Worm (Caenorhabditis elegans) whole organism, L2 larva: ENCODE measurements around the gene spp-2.

Source experiments
- C34F6.9 ChIP-seq: fragments of 150-350 bp; optimal IDR thresholded peaks from 2 replicates; lab custom pipeline; 2014; ENCODE audit warnings: missing biosample characterization, missing genetic modification characterization
- F13H6.1 ChIP-seq: sonication (generic microtip); optimal IDR thresholded peaks from 2 replicates; lab custom pipeline; 2016; ENCODE audit warnings: missing genetic modification characterization, missing compliant biosample characterization
- R02D3.7 ChIP-seq: fragments of 150-350 bp; optimal IDR thresholded peaks from 2 replicates; lab custom pipeline; 2014; ENCODE audit warnings: missing biosample characterization, missing genetic modification characterization
- Y55F3AM.14 ChIP-seq: fragments of 200-800 bp; sonication (Bioruptor generic); optimal IDR thresholded peaks from 2 replicates; lab custom pipeline; 2018; ENCODE audit warnings: mild to moderate bottlenecking, missing genetic modification characterization, missing compliant biosample characterization
- ZK546.5 ChIP-seq: sonication (generic microtip); optimal IDR thresholded peaks from 2 replicates; lab custom pipeline; 2017; ENCODE audit warnings: missing biosample characterization, missing genetic modification characterization
- alr-1 ChIP-seq: fragments of 150-350 bp; optimal IDR thresholded peaks from 2 replicates; lab custom pipeline; 2014; ENCODE audit warnings: missing biosample characterization, missing genetic modification characterization
- aly-2 ChIP-seq: fragments of 150-350 bp; optimal IDR thresholded peaks from 2 replicates; lab custom pipeline; 2014; ENCODE audit warnings: missing biosample characterization, missing genetic modification characterization
- ama-1 ChIP-seq: fragments of 150-350 bp; optimal IDR thresholded peaks from 2 replicates; lab custom pipeline; 2018; ENCODE audit warnings: inconsistent platforms
- blmp-1 ChIP-seq: sonication (generic microtip); optimal IDR thresholded peaks from 2 replicates; lab custom pipeline; 2017; ENCODE audit warnings: missing genetic modification characterization, mild to moderate bottlenecking, missing compliant biosample characterization, antibody characterized with exemption, moderate library complexity; ENCODE audit not compliant: insufficient read depth
- ceh-16 ChIP-seq: fragments of 150-350 bp; optimal IDR thresholded peaks from 2 replicates; lab custom pipeline; 2014; ENCODE audit warnings: missing biosample characterization, missing genetic modification characterization
- ceh-82 ChIP-seq: fragments of 150-350 bp; optimal IDR thresholded peaks from 2 replicates; lab custom pipeline; 2014; ENCODE audit warnings: missing biosample characterization, missing genetic modification characterization
- crh-2 ChIP-seq: sonication (generic microtip); optimal IDR thresholded peaks from 2 replicates; lab custom pipeline; 2017; ENCODE audit warnings: missing biosample characterization, missing genetic modification characterization
- dmd-4 ChIP-seq: sonication (generic microtip); optimal IDR thresholded peaks from 2 replicates; lab custom pipeline; 2017; ENCODE audit warnings: missing biosample characterization, missing genetic modification characterization
- egl-27 ChIP-seq: sonication (generic microtip); optimal IDR thresholded peaks from 3 replicates; lab custom pipeline; 2017; ENCODE audit warnings: missing biosample characterization, missing genetic modification reagents, missing genetic modification characterization
- elt-1 ChIP-seq: fragments of 150-350 bp; optimal IDR thresholded peaks from 2 replicates; lab custom pipeline; 2014; ENCODE audit warnings: missing biosample characterization, missing genetic modification characterization
- elt-3 ChIP-seq: sonication (generic microtip); optimal IDR thresholded peaks from 2 replicates; lab custom pipeline; 2017; ENCODE audit warnings: missing biosample characterization, missing genetic modification characterization
- fos-1 ChIP-seq: fragments of 150-350 bp; optimal IDR thresholded peaks from 2 replicates; lab custom pipeline; 2014; ENCODE audit warnings: missing biosample characterization, missing genetic modification characterization
- gmeb-1 ChIP-seq: fragments of 150-350 bp; optimal IDR thresholded peaks from 2 replicates; lab custom pipeline; 2014; ENCODE audit warnings: missing biosample characterization, missing genetic modification characterization
- lin-11 ChIP-seq: fragments of 150-350 bp; sonication (generic microtip); optimal IDR thresholded peaks from 2 replicates; lab custom pipeline; 2014; ENCODE audit warnings: missing biosample characterization, missing genetic modification characterization, inconsistent platforms, mixed read lengths
- lin-13 ChIP-seq: fragments of 150-350 bp; optimal IDR thresholded peaks from 2 replicates; lab custom pipeline; 2014; ENCODE audit warnings: missing biosample characterization, missing genetic modification reagents, missing genetic modification characterization
- lin-39 ChIP-seq: fragments of 150-350 bp; optimal IDR thresholded peaks from 2 replicates; lab custom pipeline; 2014; ENCODE audit warnings: missing biosample characterization, missing genetic modification reagents, missing genetic modification characterization
- lsy-2 ChIP-seq, 2 experiments: fragments of 150-350 bp in 1 of 2; sonication (generic microtip) in 1 of 2; optimal IDR thresholded peaks; 2 replicates each; lab custom pipeline; 2014 to 2017; ENCODE audit warnings: missing biosample characterization in 2 of 2, missing genetic modification characterization in 2 of 2
- mab-5 ChIP-seq: fragments of 150-350 bp; optimal IDR thresholded peaks from 2 replicates; lab custom pipeline; 2014; ENCODE audit warnings: missing biosample characterization, missing genetic modification characterization
- mbf-1 ChIP-seq: sonication (generic microtip); optimal IDR thresholded peaks from 2 replicates; lab custom pipeline; 2017; ENCODE audit warnings: missing biosample characterization, missing genetic modification characterization
- mdl-1 ChIP-seq, 2 experiments: fragments of 150-350 bp in 1 of 2; sonication (generic microtip) in 1 of 2; optimal IDR thresholded peaks; 2 replicates each; lab custom pipeline; 2017; ENCODE audit warnings: missing biosample characterization in 2 of 2, missing genetic modification characterization in 2 of 2
- nhr-10 ChIP-seq: sonication (generic microtip); optimal IDR thresholded peaks from 2 replicates; lab custom pipeline; 2017; ENCODE audit warnings: missing biosample characterization, missing genetic modification characterization
- nhr-12 ChIP-seq: fragments of 150-350 bp; optimal IDR thresholded peaks from 2 replicates; lab custom pipeline; 2014; ENCODE audit warnings: missing biosample characterization, missing genetic modification characterization
- nhr-129 ChIP-seq: fragments of 150-350 bp; optimal IDR thresholded peaks from 2 replicates; lab custom pipeline; 2014; ENCODE audit warnings: missing biosample characterization, missing genetic modification characterization
- nhr-23 ChIP-seq: fragments of 150-350 bp; optimal IDR thresholded peaks from 2 replicates; lab custom pipeline; 2014; ENCODE audit warnings: missing biosample characterization, missing genetic modification reagents, missing genetic modification characterization
- nhr-237 ChIP-seq: fragments of 150-350 bp; optimal IDR thresholded peaks from 2 replicates; lab custom pipeline; 2014; ENCODE audit warnings: missing biosample characterization, missing genetic modification characterization
- nhr-25 ChIP-seq: fragments of 150-350 bp; sonication (generic microtip); optimal IDR thresholded peaks from 3 replicates; lab custom pipeline; 2014; ENCODE audit warnings: missing biosample characterization, missing genetic modification characterization
- nhr-6 ChIP-seq: fragments of 150-350 bp; optimal IDR thresholded peaks from 2 replicates; lab custom pipeline; 2014; ENCODE audit warnings: missing biosample characterization, missing genetic modification characterization
- nhr-77 ChIP-seq: fragments of 150-350 bp; optimal IDR thresholded peaks from 2 replicates; lab custom pipeline; 2014; ENCODE audit warnings: missing biosample characterization, missing genetic modification characterization
- peb-1 ChIP-seq: fragments of 150-350 bp; optimal IDR thresholded peaks from 2 replicates; lab custom pipeline; 2014; ENCODE audit warnings: missing biosample characterization, missing genetic modification characterization
- sem-4 ChIP-seq: fragments of 150-350 bp; optimal IDR thresholded peaks from 2 replicates; lab custom pipeline; 2014; ENCODE audit warnings: missing biosample characterization, missing genetic modification reagents, missing genetic modification characterization
- skn-1 ChIP-seq: sonication (generic microtip); optimal IDR thresholded peaks from 2 replicates; lab custom pipeline; 2017; ENCODE audit warnings: missing biosample characterization, missing genetic modification characterization
- sma-3 ChIP-seq: sonication (generic microtip); optimal IDR thresholded peaks from 2 replicates; lab custom pipeline; 2016; ENCODE audit warnings: missing genetic modification reagents, missing genetic modification characterization, missing compliant biosample characterization
- snpc-4 ChIP-seq: fragments of 150-350 bp; optimal IDR thresholded peaks from 2 replicates; lab custom pipeline; 2014; ENCODE audit warnings: missing biosample characterization, missing genetic modification characterization
- unc-62 ChIP-seq: fragments of 150-350 bp; optimal IDR thresholded peaks from 2 replicates; lab custom pipeline; 2014; ENCODE audit warnings: missing biosample characterization, missing genetic modification reagents, missing genetic modification characterization
- zag-1 ChIP-seq: fragments of 150-350 bp; optimal IDR thresholded peaks from 2 replicates; lab custom pipeline; 2014; ENCODE audit warnings: missing biosample characterization, missing genetic modification characterization
- ztf-1 ChIP-seq: fragments of 200-800 bp; sonication (Bioruptor generic); conservative IDR thresholded peaks from 2 replicates; pipeline ENCODE4 v1.3.6; 2022; ENCODE audit warnings: missing genetic modification characterization, missing compliant biosample characterization
- ztf-11 ChIP-seq: sonication (generic microtip); optimal IDR thresholded peaks from 2 replicates; lab custom pipeline; 2017; ENCODE audit warnings: missing biosample characterization, missing genetic modification characterization
- ztf-4 ChIP-seq: fragments of 150-350 bp; optimal IDR thresholded peaks from 2 replicates; lab custom pipeline; 2014; ENCODE audit warnings: missing biosample characterization, missing genetic modification characterization

The spp-2 gene

ce11 chrX:7313236-7313635 lies 3.4 kb downstream of the spp-2 start:
- TF ChIP-seq elt-3 (tag; lab: Kevin White, UChicago): no peak
- no peak for TF ChIP-seq ceh-16
- no peak for TF ChIP-seq nhr-129 (tag; lab: Kevin White, UChicago)
- TF ChIP-seq Y55F3AM.14 (GFP tag; lab: Kevin White, UChicago): no peak
- TF ChIP-seq gmeb-1: no peak
- TF ChIP-seq ztf-11 (tag; lab: Kevin White, UChicago): no peak
- TF ChIP-seq ztf-4 (tag; lab: Kevin White, UChicago): no peak
- TF ChIP-seq F13H6.1 (tag; lab: Kevin White, UChicago): no peak
- TF ChIP-seq fos-1: no peak
- TF ChIP-seq snpc-4 (tag; lab: Kevin White, UChicago): no peak
- TF ChIP-seq dmd-4 (tag; lab: Kevin White, UChicago): no peak
- no peak for TF ChIP-seq nhr-6 (tag; lab: Kevin White, UChicago)
- no peak for TF ChIP-seq peb-1 (tag; lab: Kevin White, UChicago)
- TF ChIP-seq ama-1 (lab: Kevin White, UChicago): no peak
- TF ChIP-seq R02D3.7: no peak
- TF ChIP-seq nhr-77: no peak
- TF ChIP-seq, all 48 proteins: peak for 0

DNA sequence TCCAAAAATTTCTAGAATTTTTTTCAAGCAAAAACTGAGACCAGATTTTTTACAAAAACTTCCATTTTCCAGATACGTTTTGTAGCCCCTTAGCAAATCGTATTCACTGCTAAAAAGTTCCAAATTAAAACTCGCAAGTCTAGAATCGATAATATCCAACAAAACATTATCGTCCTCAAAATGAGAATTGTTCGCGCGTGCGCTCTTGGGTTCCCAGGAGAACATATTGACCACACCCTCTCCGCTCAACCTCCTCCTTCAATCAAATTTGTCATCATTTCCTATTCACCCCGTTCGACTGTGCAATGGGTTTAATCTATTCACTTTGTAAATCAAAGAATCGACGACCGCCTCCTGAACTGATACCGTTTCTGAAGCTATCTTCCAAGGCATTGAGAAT lies 4.7 kb downstream of the spp-2 start:
- no peak for TF ChIP-seq unc-62
- no peak for TF ChIP-seq ceh-16
- TF ChIP-seq ztf-4 (tag; lab: Kevin White, UChicago): no peak
- no peak for TF ChIP-seq elt-1 (tag; lab: Kevin White, UChicago)
- no peak for TF ChIP-seq zag-1
- TF ChIP-seq dmd-4 (tag; lab: Kevin White, UChicago): no peak
- no peak for TF ChIP-seq Y55F3AM.14 (GFP tag; lab: Kevin White, UChicago)
- TF ChIP-seq mab-5 (tag; lab: Kevin White, UChicago): no peak
- TF ChIP-seq ZK546.5: no peak
- TF ChIP-seq ztf-11 (tag; lab: Kevin White, UChicago): no peak
- TF ChIP-seq aly-2: no peak
- no peak for TF ChIP-seq lin-13 (GFP tag; lab: Kevin White, UChicago)

DNA sequence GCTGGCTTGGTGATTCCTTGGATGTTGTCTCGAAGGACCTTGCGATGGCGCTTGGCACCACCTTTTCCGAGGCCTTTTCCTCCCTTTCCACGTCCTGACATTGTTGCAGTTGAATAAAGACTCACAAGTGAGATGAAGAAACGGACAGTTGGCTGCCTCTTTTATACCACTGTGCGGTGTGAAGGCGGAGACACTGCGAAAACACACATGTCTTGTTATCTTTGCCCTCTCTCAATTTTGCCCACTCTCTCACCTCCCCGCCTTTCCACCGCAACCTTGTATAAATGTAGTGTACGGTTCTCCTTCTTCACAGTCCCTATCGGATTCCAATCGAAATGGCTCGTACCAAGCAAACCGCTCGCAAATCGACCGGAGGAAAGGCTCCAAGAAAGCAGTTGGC lies 6.8 kb downstream of the spp-2 start, which contains the start of the genes his-38 and his-40:
TSS of gene his-38 (minus strand) at position 101 of the 400 bp plus-strand sequence.
TSS of gene his-40 (plus strand) at position 336 of the 400 bp plus-strand sequence.
- TF ChIP-seq nhr-23 (tag; lab: Kevin White, UChicago) (no peak), lin-13 (GFP tag; lab: Kevin White, UChicago) (no peak), crh-2 (tag; lab: Kevin White, UChicago) (no peak), ZK546.5 (no peak), nhr-12 (tag; lab: Kevin White, UChicago) (no peak), skn-1 (no peak), egl-27 (tag; lab: Kevin White, UChicago) (no peak), R02D3.7 (no peak), mab-5 (tag; lab: Kevin White, UChicago) (no peak), blmp-1 (tag; lab: Kevin White, UChicago) (no peak), zag-1 (no peak), nhr-237 (tag; lab: Kevin White, UChicago) (no peak), ama-1 (lab: Kevin White, UChicago) (no peak), nhr-129 (tag; lab: Kevin White, UChicago) (no peak), ztf-11 (tag; lab: Kevin White, UChicago) (no peak), F13H6.1 (tag; lab: Kevin White, UChicago) (no peak), mdl-1 (tag; optimal IDR thresholded peaks at IDR 0.05; lab: Kevin White, UChicago) (no peak), lin-11 (no peak), lin-39 (no peak)

ce11 chrX:7306434-7306833 lies 10.2 kb downstream of the spp-2 start:
- no peak for TF ChIP-seq elt-3 (tag; lab: Kevin White, UChicago)
- TF ChIP-seq peb-1 (tag; lab: Kevin White, UChicago): no peak
- peak; percentile 14 for TF ChIP-seq nhr-6 (tag; lab: Kevin White, UChicago)
- TF ChIP-seq Y55F3AM.14 (GFP tag; lab: Kevin White, UChicago): peak; percentile 13
- no peak for TF ChIP-seq gmeb-1
- peak; percentile 84 for TF ChIP-seq nhr-129 (tag; lab: Kevin White, UChicago)
- TF ChIP-seq mbf-1 (tag; lab: Kevin White, UChicago): no peak
- TF ChIP-seq nhr-23 (tag; lab: Kevin White, UChicago): no peak
- peak; percentile 75 for TF ChIP-seq C34F6.9 (tag; lab: Kevin White, UChicago)
- no peak for TF ChIP-seq alr-1 (tag; lab: Kevin White, UChicago)
- no peak for TF ChIP-seq ceh-82 (tag; lab: Kevin White, UChicago)
- TF ChIP-seq nhr-77: no peak
- TF ChIP-seq fos-1: peak; percentile 73
- TF ChIP-seq lin-13 (GFP tag; lab: Kevin White, UChicago): no peak
- TF ChIP-seq mdl-1 (tag; optimal IDR thresholded peaks at IDR 0.05; lab: Kevin White, UChicago): peak in 1 of 2 experiments; percentile 3
- TF ChIP-seq ztf-11 (tag; lab: Kevin White, UChicago): no peak
- TF ChIP-seq crh-2 (tag; lab: Kevin White, UChicago): peak; percentile 85
- TF ChIP-seq egl-27 (tag; lab: Kevin White, UChicago): no peak
- peak; percentile 37 for TF ChIP-seq lin-11
- peak; percentile 52 for TF ChIP-seq nhr-25
- no peak for TF ChIP-seq ceh-16
- TF ChIP-seq nhr-12 (tag; lab: Kevin White, UChicago): no peak
- TF ChIP-seq lsy-2 (tag; optimal IDR thresholded peaks at IDR 0.05; lab: Kevin White, UChicago): peak; percentile 11 to 59
- no peak for TF ChIP-seq elt-1 (tag; lab: Kevin White, UChicago)
- TF ChIP-seq aly-2: no peak
- TF ChIP-seq ama-1 (lab: Kevin White, UChicago): no peak
- no peak for TF ChIP-seq ztf-1 (GFP tag; lab: Robert Waterston, UW)
- no peak for TF ChIP-seq sem-4
- peak; percentile 76 for TF ChIP-seq zag-1
- TF ChIP-seq unc-62: no peak
- peak; percentile 65 for TF ChIP-seq blmp-1 (tag; lab: Kevin White, UChicago)
- TF ChIP-seq sma-3 (GFP tag; lab: Kevin White, UChicago): peak; percentile 26
- no peak for TF ChIP-seq ztf-4 (tag; lab: Kevin White, UChicago)
- no peak for TF ChIP-seq dmd-4 (tag; lab: Kevin White, UChicago)
- no peak for TF ChIP-seq nhr-10 (tag; lab: Kevin White, UChicago)
- TF ChIP-seq ZK546.5: no peak
